Worm (Caenorhabditis elegans) whole organism, L4 larva: ENCODE results near the gene nspc-7.

Experiments
- F26F4.8 ChIP-seq: fragments of 200-800 bp; sonication (Bioruptor generic); conservative IDR thresholded peaks from 2 replicates; pipeline ENCODE4 v1.3.6; 2022; ENCODE audit warnings: missing genetic modification characterization, missing compliant biosample characterization
- F37D6.2 ChIP-seq: sonication (generic microtip); optimal IDR thresholded peaks from 2 replicates; lab custom pipeline; 2016; ENCODE audit warnings: mild to moderate bottlenecking, missing genetic modification characterization, missing compliant biosample characterization
- F49E8.2 ChIP-seq: sonication (generic microtip); optimal IDR thresholded peaks from 2 replicates; lab custom pipeline; 2016; ENCODE audit warnings: missing compliant biosample characterization, mild to moderate bottlenecking, missing genetic modification characterization, borderline replicate concordance
- T20F7.1 ChIP-seq: fragments of 200-800 bp; sonication (Bioruptor generic); optimal IDR thresholded peaks from 2 replicates; lab custom pipeline; 2018; ENCODE audit warnings: mild to moderate bottlenecking, missing genetic modification characterization, missing compliant biosample characterization
- T26A8.4 ChIP-seq: fragments of 200-800 bp; sonication (Bioruptor generic); IDR thresholded peaks from 2 replicates; pipeline ENCODE4 v1.3.6; 2022; ENCODE audit warnings: missing genetic modification characterization, missing compliant biosample characterization
- Y105C5A.15 ChIP-seq: fragments of 200-800 bp; sonication (Bioruptor generic); IDR thresholded peaks from 2 replicates; pipeline ENCODE4 v1.3.6; 2022; ENCODE audit warnings: missing genetic modification characterization, missing compliant biosample characterization
- ZK546.5 ChIP-seq, 2 experiments: sonication (generic microtip); optimal IDR thresholded peaks; 2 replicates each; lab custom pipeline; 2017; ENCODE audit warnings: missing biosample characterization in 2 of 2, missing genetic modification characterization in 2 of 2
- arid-1 ChIP-seq: fragments of 200-800 bp; sonication (Bioruptor generic); conservative IDR thresholded peaks from 2 replicates; pipeline ENCODE4 v1.3.6; 2022; ENCODE audit warnings: missing genetic modification reagents, missing genetic modification characterization, missing compliant biosample characterization
- ceh-28 ChIP-seq: fragments of 150-350 bp; optimal IDR thresholded peaks from 2 replicates; lab custom pipeline; 2014; ENCODE audit warnings: missing biosample characterization, missing genetic modification reagents, missing genetic modification characterization
- ceh-32 ChIP-seq: sonication (generic microtip); optimal IDR thresholded peaks from 2 replicates; lab custom pipeline; 2016; ENCODE audit warnings: mild to moderate bottlenecking, missing genetic modification characterization, missing compliant biosample characterization; ENCODE audit not compliant: poor library complexity
- ceh-44 ChIP-seq: fragments of 200-800 bp; sonication (Bioruptor generic); IDR thresholded peaks from 2 replicates; pipeline ENCODE4 v1.3.6; 2022; ENCODE audit warnings: missing genetic modification reagents, missing genetic modification characterization, missing compliant biosample characterization
- cey-2 ChIP-seq: sonication (generic microtip); optimal IDR thresholded peaks from 3 replicates; lab custom pipeline; 2017; ENCODE audit warnings: missing genetic modification characterization, mild to moderate bottlenecking, missing compliant biosample characterization, antibody characterized with exemption, borderline replicate concordance; ENCODE audit not compliant: insufficient read depth
- daf-16 ChIP-seq, 3 experiments: sonication (generic microtip); optimal IDR thresholded peaks; 2 replicates each; lab custom pipeline; 2016 to 2017; ENCODE audit warnings: missing genetic modification characterization in 3 of 3, missing genetic modification reagents in 3 of 3, mild to moderate bottlenecking in 2 of 3, missing compliant biosample characterization in 2 of 3, missing biosample characterization in 1 of 3, moderate library complexity in 1 of 3
- daf-8 ChIP-seq: fragments of 200-800 bp; sonication (Bioruptor generic); IDR thresholded peaks from 2 replicates; pipeline ENCODE4 v1.3.6; 2022; ENCODE audit warnings: missing genetic modification characterization, missing compliant biosample characterization
- dmd-6 ChIP-seq: fragments of 200-800 bp; sonication (Bioruptor generic); IDR thresholded peaks from 2 replicates; pipeline ENCODE4 v1.3.6; 2022; ENCODE audit warnings: missing genetic modification reagents, missing genetic modification characterization, missing compliant biosample characterization
- duxl-1 ChIP-seq: sonication (generic microtip); optimal IDR thresholded peaks from 2 replicates; lab custom pipeline; 2016; ENCODE audit warnings: mild to moderate bottlenecking, missing genetic modification characterization, moderate library complexity, missing compliant biosample characterization; ENCODE audit not compliant: poor library complexity
- dve-1 ChIP-seq: sonication (generic microtip); optimal IDR thresholded peaks from 2 replicates; lab custom pipeline; 2017; ENCODE audit warnings: antibody characterized with exemption, mild to moderate bottlenecking, missing genetic modification characterization, missing compliant biosample characterization; ENCODE audit not compliant: insufficient read depth
- egl-43 ChIP-seq: fragments of 200-800 bp; sonication (Bioruptor generic); IDR thresholded peaks from 2 replicates; pipeline ENCODE4 v1.3.6; 2022; ENCODE audit warnings: missing genetic modification reagents, missing genetic modification characterization, missing compliant biosample characterization
- fkh-10 ChIP-seq: fragments of 150-350 bp; optimal IDR thresholded peaks from 2 replicates; lab custom pipeline; 2014; ENCODE audit warnings: missing biosample characterization, missing genetic modification reagents, missing genetic modification characterization
- fos-1 ChIP-seq: fragments of 150-350 bp; optimal IDR thresholded peaks from 2 replicates; lab custom pipeline; 2014; ENCODE audit warnings: missing biosample characterization, missing genetic modification characterization
- gei-8 ChIP-seq: fragments of 200-800 bp; sonication (Bioruptor generic); optimal IDR thresholded peaks from 2 replicates; lab custom pipeline; 2018; ENCODE audit warnings: mild to moderate bottlenecking, missing genetic modification characterization, missing compliant biosample characterization
- hif-1 ChIP-seq, 2 experiments: sonication (generic microtip); optimal IDR thresholded peaks; 2 replicates each; lab custom pipeline; 2016 to 2017; ENCODE audit warnings: missing compliant biosample characterization in 2 of 2, missing genetic modification characterization in 2 of 2, missing genetic modification reagents in 2 of 2, missing genotype in 2 of 2, mild to moderate bottlenecking in 1 of 2
- hlh-11 ChIP-seq: fragments of 200-800 bp; sonication (Bioruptor generic); optimal IDR thresholded peaks from 2 replicates; lab custom pipeline; 2018; ENCODE audit warnings: mild to moderate bottlenecking, missing genetic modification characterization, missing compliant biosample characterization
- hlh-30 ChIP-seq: sonication (generic microtip); optimal IDR thresholded peaks from 2 replicates; lab custom pipeline; 2017; ENCODE audit warnings: antibody characterized with exemption, mild to moderate bottlenecking, missing genetic modification characterization, missing compliant biosample characterization; ENCODE audit not compliant: insufficient read depth
- lim-7 ChIP-seq: fragments of 200-800 bp; sonication (Bioruptor generic); IDR thresholded peaks from 2 replicates; pipeline ENCODE4 v1.3.6; 2022; ENCODE audit warnings: missing genetic modification characterization, missing compliant biosample characterization
- lin-13 ChIP-seq: fragments of 150-350 bp; optimal IDR thresholded peaks from 2 replicates; lab custom pipeline; 2014; ENCODE audit warnings: missing biosample characterization, missing genetic modification reagents, missing genetic modification characterization
- lir-3 ChIP-seq: sonication (generic microtip); optimal IDR thresholded peaks from 2 replicates; lab custom pipeline; 2016; ENCODE audit warnings: mild to moderate bottlenecking, missing genetic modification characterization, missing compliant biosample characterization
- madf-5 ChIP-seq, 2 experiments: fragments of 200-800 bp; sonication (Bioruptor generic); IDR thresholded peaks; 2 replicates each; pipeline ENCODE4 v1.3.6; 2022; ENCODE audit warnings: missing compliant biosample characterization in 2 of 2, missing genetic modification characterization in 2 of 2
- mdl-1 ChIP-seq, 2 experiments: fragments of 150-350 bp in 1 of 2; sonication (generic microtip) in 1 of 2; optimal IDR thresholded peaks; 2 replicates each; lab custom pipeline; 2014 to 2017; ENCODE audit warnings: missing biosample characterization in 2 of 2, missing genetic modification characterization in 2 of 2
- mep-1 ChIP-seq: fragments of 150-350 bp; sonication (generic microtip); optimal IDR thresholded peaks from 3 replicates; lab custom pipeline; 2014; ENCODE audit warnings: missing biosample characterization, missing genetic modification characterization
- nhr-102 ChIP-seq: sonication (generic microtip); optimal IDR thresholded peaks from 2 replicates; lab custom pipeline; 2016; ENCODE audit warnings: mild to moderate bottlenecking, missing genetic modification characterization, moderate library complexity, missing compliant biosample characterization
- nhr-111 ChIP-seq: fragments of 200-800 bp; sonication (Bioruptor generic); optimal IDR thresholded peaks from 2 replicates; lab custom pipeline; 2018; ENCODE audit warnings: mild to moderate bottlenecking, missing genetic modification characterization, missing compliant biosample characterization
- nhr-237 ChIP-seq: sonication (generic microtip); optimal IDR thresholded peaks from 2 replicates; lab custom pipeline; 2017; ENCODE audit warnings: missing biosample characterization, missing genetic modification characterization
- nhr-25 ChIP-seq: sonication (generic microtip); optimal IDR thresholded peaks from 2 replicates; lab custom pipeline; 2017; ENCODE audit warnings: missing genetic modification characterization, mild to moderate bottlenecking, missing compliant biosample characterization, antibody characterized with exemption, moderate library complexity, borderline replicate concordance; ENCODE audit not compliant: insufficient read depth
- nhr-28 ChIP-seq: fragments of 150-350 bp; optimal IDR thresholded peaks from 2 replicates; lab custom pipeline; 2014; ENCODE audit warnings: missing biosample characterization, missing genetic modification characterization
- nhr-42 ChIP-seq: fragments of 200-800 bp; sonication (Bioruptor generic); IDR thresholded peaks from 2 replicates; pipeline ENCODE4 v1.3.6; 2022; ENCODE audit warnings: missing genetic modification characterization, missing compliant biosample characterization
- nhr-48 ChIP-seq: sonication (generic microtip); optimal IDR thresholded peaks from 2 replicates; lab custom pipeline; 2016; ENCODE audit warnings: mild to moderate bottlenecking, missing genetic modification characterization, missing compliant biosample characterization
- nhr-77 ChIP-seq: fragments of 150-350 bp; optimal IDR thresholded peaks from 2 replicates; lab custom pipeline; 2014; ENCODE audit warnings: missing biosample characterization, missing genetic modification characterization
- saeg-2 ChIP-seq: fragments of 200-800 bp; sonication (Bioruptor generic); IDR thresholded peaks from 2 replicates; pipeline ENCODE4 v1.3.6; 2022; ENCODE audit warnings: missing genetic modification reagents, missing genetic modification characterization, missing compliant biosample characterization
- skn-1 ChIP-seq: fragments of 150-350 bp; optimal IDR thresholded peaks from 2 replicates; lab custom pipeline; 2014; ENCODE audit warnings: missing biosample characterization, missing genetic modification characterization
- spr-3 ChIP-seq: fragments of 200-800 bp; sonication (Bioruptor generic); optimal IDR thresholded peaks from 2 replicates; lab custom pipeline; 2018; ENCODE audit warnings: mild to moderate bottlenecking, missing genetic modification characterization, missing compliant biosample characterization
- unc-130 ChIP-seq: sonication (generic microtip); optimal IDR thresholded peaks from 2 replicates; lab custom pipeline; 2016; ENCODE audit warnings: missing genetic modification reagents, missing genetic modification characterization, missing compliant biosample characterization
- zfp-3 ChIP-seq: fragments of 200-800 bp; sonication (Bioruptor generic); conservative IDR thresholded peaks from 2 replicates; pipeline ENCODE4 v1.3.6; 2022; ENCODE audit warnings: missing genetic modification reagents, missing genetic modification characterization, missing compliant biosample characterization
- ztf-7 ChIP-seq: fragments of 150-350 bp; optimal IDR thresholded peaks from 2 replicates; lab custom pipeline; 2014; ENCODE audit warnings: missing biosample characterization, missing genetic modification characterization

Gene nspc-7

DNA sequence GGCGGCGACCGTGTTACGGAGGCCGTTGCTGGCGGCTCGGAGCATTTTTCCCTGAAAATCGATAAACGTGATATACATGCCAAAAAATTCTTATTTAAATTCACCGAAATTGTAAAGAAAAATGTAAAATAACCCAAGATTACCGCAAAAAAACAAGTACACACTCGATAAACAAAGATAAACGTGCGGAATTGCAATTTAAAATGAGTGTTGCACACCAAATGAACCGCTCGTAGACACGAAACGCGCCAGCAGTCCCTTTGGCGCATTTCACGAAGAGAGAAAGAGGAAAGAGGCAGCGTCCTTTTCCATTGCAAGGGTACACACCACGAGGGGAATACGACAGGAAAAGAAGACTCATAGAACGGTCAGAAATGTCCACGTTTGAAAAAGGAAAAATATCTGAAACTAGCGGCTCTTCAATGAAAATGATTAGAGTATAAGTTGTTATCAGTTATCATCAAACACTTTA is 4.3 kb downstream of the nspc-7 start, which contains the start of gene sdha-1 (continued):
- TF ChIP-seq fos-1 (tag; lab: Kevin White, UChicago) (no peak), ZK546.5 (tag; optimal IDR thresholded peaks at IDR 0.05; lab: Kevin White, UChicago) (no peak), nhr-102 (peak; percentile 72), F26F4.8 (GFP tag; lab: Robert Waterston, UW) (no peak)
- TF ChIP-seq, all 104 proteins: peak for 47

DNA sequence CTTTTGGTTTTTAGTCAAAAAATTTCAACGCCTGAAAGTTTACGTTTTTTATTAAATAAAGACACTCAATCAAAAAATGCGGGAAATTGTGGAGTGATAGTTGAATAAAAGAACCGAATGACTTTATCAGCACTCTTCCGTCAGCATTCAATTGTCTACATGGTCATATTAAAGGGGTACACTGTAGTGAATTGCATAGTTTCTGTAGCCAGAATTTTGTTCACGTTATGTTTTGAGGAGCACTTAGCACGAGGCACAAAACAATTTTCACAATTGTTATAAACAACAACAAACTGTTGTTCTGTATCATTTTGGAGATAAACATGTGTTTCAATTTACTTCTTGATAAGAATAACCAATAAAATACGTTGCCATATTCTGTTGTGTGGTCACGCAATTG is 7.4 kb downstream of the nspc-7 start, which contains the start of gene D2021.4:
D2021.4 (minus strand) TSS at position 48 of the 400 bp plus-strand sequence.
- TF ChIP-seq lim-7 (GFP tag; lab: Robert Waterston, UW) = no peak
- TF ChIP-seq nhr-28 (tag; lab: Kevin White, UChicago) = peak; percentile 41
- TF ChIP-seq fkh-10 (GFP tag; lab: Kevin White, UChicago) = no peak
- TF ChIP-seq nhr-77 (tag; lab: Kevin White, UChicago) = peak; percentile 50
- TF ChIP-seq hlh-30 (tag; lab: Kevin White, UChicago) = peak; percentile 38
- TF ChIP-seq dmd-6 (GFP tag; lab: Robert Waterston, UW) = peak; percentile 67
- peak; percentile 27 for TF ChIP-seq nhr-102
- peak; percentile 4 for TF ChIP-seq T20F7.1
- TF ChIP-seq ztf-7 (tag; lab: Kevin White, UChicago) = peak; percentile 22
- peak; percentile 71 for TF ChIP-seq hlh-11
- peak; percentile 55 for TF ChIP-seq dve-1 (tag; lab: Kevin White, UChicago)
- TF ChIP-seq mdl-1 (tag; optimal IDR thresholded peaks at IDR 0.05; lab: Kevin White, UChicago) = peak in 1 of 2 experiments; percentile 35
- peak; percentile 13 for TF ChIP-seq mep-1 (tag; lab: Kevin White, UChicago)
- peak in 1 of 2 experiments; percentile 62 for TF ChIP-seq hif-1 (tag; optimal IDR thresholded peaks at IDR 0.05; lab: Kevin White, UChicago)
- no peak for TF ChIP-seq nhr-111 (GFP tag; lab: Kevin White, UChicago)
- TF ChIP-seq daf-16 (GFP tag; optimal IDR thresholded peaks at IDR 0.05; lab: Kevin White, UChicago) = no peak
- peak; percentile 98 for TF ChIP-seq daf-16 (tag; optimal IDR thresholded peaks at IDR 0.05; lab: Kevin White, UChicago)
- TF ChIP-seq ceh-32 (tag; lab: Kevin White, UChicago) = no peak

DNA sequence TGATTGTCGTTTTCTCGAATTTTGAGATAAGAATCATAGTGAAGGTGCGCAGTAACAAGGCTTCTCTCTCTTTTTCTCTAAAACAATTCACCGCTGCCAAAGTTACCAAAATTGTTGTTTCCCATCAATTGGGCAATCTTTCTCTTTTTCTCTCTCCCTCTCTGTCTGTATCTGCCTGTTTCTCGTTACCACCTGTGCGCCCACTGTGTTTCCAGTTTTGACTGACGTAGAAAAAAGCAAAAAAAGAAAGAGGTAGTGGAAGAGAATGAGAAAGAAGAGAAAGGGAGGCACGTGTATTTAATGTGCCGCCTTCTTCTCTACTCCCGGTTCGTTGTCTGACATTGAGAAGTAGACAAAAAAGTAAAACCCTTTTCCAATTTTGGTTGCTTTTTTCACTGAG is 8.4 kb downstream of the nspc-7 start:
- TF ChIP-seq duxl-1 (tag; lab: Kevin White, UChicago) (no peak), ZK546.5 (tag; optimal IDR thresholded peaks at IDR 0.05; lab: Kevin White, UChicago) (no peak), T26A8.4 (peak; percentile 71), skn-1 (tag; lab: Kevin White, UChicago) (no peak), egl-43 (no peak), nhr-28 (tag; lab: Kevin White, UChicago) (peak; percentile 92), nhr-237 (tag; lab: Kevin White, UChicago) (no peak), ceh-28 (no peak), lin-13 (no peak), gei-8 (GFP tag; lab: Kevin White, UChicago) (no peak), Y105C5A.15 (GFP tag; lab: Robert Waterston, UW) (no peak), cey-2 (tag; lab: Kevin White, UChicago) (peak; percentile 65), zfp-3 (GFP tag; lab: Robert Waterston, UW) (no peak), dve-1 (tag; lab: Kevin White, UChicago) (peak; percentile 87), nhr-42 (GFP tag; lab: Robert Waterston, UW) (no peak), lir-3 (tag; lab: Kevin White, UChicago) (no peak), F49E8.2 (tag; lab: Kevin White, UChicago) (no peak), ceh-44 (GFP tag; lab: Robert Waterston, UW) (no peak), mdl-1 (tag; optimal IDR thresholded peaks at IDR 0.05; lab: Kevin White, UChicago) (peak; percentile 54 to 95), nhr-77 (tag; lab: Kevin White, UChicago) (peak; percentile 81), T20F7.1 (peak; percentile 36), lim-7 (GFP tag; lab: Robert Waterston, UW) (no peak), nhr-25 (tag; lab: Kevin White, UChicago) (no peak), madf-5 (GFP tag; IDR thresholded peaks at IDR 0.05; lab: Robert Waterston, UW) (no peak), daf-8 (GFP tag; lab: Robert Waterston, UW) (no peak), unc-130 (GFP tag; lab: Kevin White, UChicago) (no peak), fkh-10 (GFP tag; lab: Kevin White, UChicago) (no peak), nhr-48 (tag; lab: Kevin White, UChicago) (peak; percentile 71), F37D6.2 (tag; lab: Kevin White, UChicago) (no peak), arid-1 (GFP tag; lab: Robert Waterston, UW) (0 out of 2 replicates have a peak, but pooled peaks have one; percentile 24), spr-3 (GFP tag; lab: Kevin White, UChicago) (no peak), saeg-2 (GFP tag; lab: Robert Waterston, UW) (no peak)
